Worm (Caenorhabditis elegans) whole organism, L1 larva: ENCODE data around the gene lgc-15.

Experiments
- C16A3.4 ChIP-seq: fragments of 150-350 bp; optimal IDR thresholded peaks from 2 replicates; lab custom pipeline; 2014; ENCODE audit warnings: missing biosample characterization, missing genetic modification characterization
- C34B4.2 ChIP-seq: sonication (generic microtip); optimal IDR thresholded peaks from 2 replicates; lab custom pipeline; 2017; ENCODE audit warnings: mild to moderate bottlenecking, missing genetic modification characterization, missing compliant biosample characterization
- aha-1 ChIP-seq: fragments of 150-350 bp; optimal IDR thresholded peaks from 2 replicates; lab custom pipeline; 2014; ENCODE audit warnings: missing biosample characterization, missing genetic modification characterization
- blmp-1 ChIP-seq: fragments of 150-350 bp; optimal IDR thresholded peaks from 2 replicates; lab custom pipeline; 2014; ENCODE audit warnings: missing biosample characterization, missing genetic modification characterization
- ceh-63 ChIP-seq: fragments of 200-800 bp; sonication (Bioruptor generic); optimal IDR thresholded peaks from 2 replicates; lab custom pipeline; 2018; ENCODE audit warnings: mild to moderate bottlenecking, missing genetic modification characterization, missing compliant biosample characterization
- dsc-1 ChIP-seq: sonication (generic microtip); optimal IDR thresholded peaks from 2 replicates; lab custom pipeline; 2016; ENCODE audit warnings: mild to moderate bottlenecking, missing genetic modification characterization, missing compliant biosample characterization
- efl-1 ChIP-seq, 4 experiments: fragments of 150-350 bp; optimal IDR thresholded peaks in 3 of 4; peaks in 1 of 4; 1 replicate in 1 of 4; 2 replicates in 3 of 4; lab custom pipeline; 2014; ENCODE audit warnings: missing biosample characterization in 2 of 4, missing genetic modification characterization in 2 of 4, missing genetic modification reagents in 2 of 4
- elt-2 ChIP-seq: sonication (generic microtip); optimal IDR thresholded peaks from 2 replicates; lab custom pipeline; 2016; ENCODE audit warnings: missing genetic modification characterization, mild to moderate bottlenecking, inconsistent platforms, missing compliant biosample characterization, missing genetic modification reagents
- elt-3 ChIP-seq, 6 experiments: fragments of 150-350 bp in 1 of 6; sonication (generic microtip); optimal IDR thresholded peaks; 2 replicates each; lab custom pipeline; 2017 to 2018; ENCODE audit warnings: missing biosample characterization in 6 of 6, missing genetic modification characterization in 6 of 6, inconsistent platforms in 1 of 6
- fkh-8 ChIP-seq: sonication (generic microtip); optimal IDR thresholded peaks from 2 replicates; lab custom pipeline; 2016; ENCODE audit warnings: mild to moderate bottlenecking, missing genetic modification characterization, missing compliant biosample characterization
- lin-14 ChIP-seq: fragments of 200-800 bp; sonication (Bioruptor generic); optimal IDR thresholded peaks from 2 replicates; lab custom pipeline; 2018; ENCODE audit warnings: mild to moderate bottlenecking, missing genetic modification characterization, moderate library complexity, missing compliant biosample characterization
- lin-15B ChIP-seq: fragments of 150-350 bp; sonication (generic microtip); optimal IDR thresholded peaks from 3 replicates; lab custom pipeline; 2014; ENCODE audit warnings: missing biosample characterization, missing genetic modification characterization
- lin-35 ChIP-seq, 2 experiments: fragments of 150-350 bp; optimal IDR thresholded peaks; 2 replicates each; lab custom pipeline; 2014; ENCODE audit warnings: missing biosample characterization in 2 of 2, missing genetic modification characterization in 2 of 2, missing genetic modification reagents in 2 of 2
- mab-9 ChIP-seq: fragments of 200-800 bp; sonication (Bioruptor generic); IDR thresholded peaks from 2 replicates; pipeline ENCODE4 v1.3.6; 2022; ENCODE audit warnings: missing genetic modification reagents, missing genetic modification characterization, missing compliant biosample characterization
- mdl-1 ChIP-seq, 2 experiments: fragments of 150-350 bp; optimal IDR thresholded peaks; 2 replicates each; lab custom pipeline; 2014 to 2017; ENCODE audit warnings: missing biosample characterization in 2 of 2, missing genetic modification characterization in 2 of 2, inconsistent platforms in 1 of 2
- mef-2 ChIP-seq: fragments of 150-350 bp; optimal IDR thresholded peaks from 2 replicates; lab custom pipeline; 2014; ENCODE audit warnings: missing biosample characterization, missing genetic modification characterization
- mep-1 ChIP-seq: fragments of 150-350 bp; optimal IDR thresholded peaks from 2 replicates; lab custom pipeline; 2014; ENCODE audit warnings: missing biosample characterization, missing genetic modification characterization
- nhr-12 ChIP-seq: sonication (generic microtip); optimal IDR thresholded peaks from 2 replicates; lab custom pipeline; 2017; ENCODE audit warnings: missing biosample characterization, missing genetic modification characterization
- nhr-47 ChIP-seq: sonication (generic microtip); optimal IDR thresholded peaks from 2 replicates; lab custom pipeline; 2016; ENCODE audit warnings: mild to moderate bottlenecking, missing genetic modification characterization, moderate library complexity, missing compliant biosample characterization
- nhr-71 ChIP-seq: sonication (generic microtip); optimal IDR thresholded peaks from 2 replicates; lab custom pipeline; 2016; ENCODE audit warnings: mild to moderate bottlenecking, missing genetic modification characterization, moderate library complexity, missing compliant biosample characterization
- nhr-76 ChIP-seq: sonication (generic microtip); optimal IDR thresholded peaks from 2 replicates; lab custom pipeline; 2017; ENCODE audit warnings: missing biosample characterization, missing genetic modification characterization
- pqm-1 ChIP-seq: sonication (generic microtip); optimal IDR thresholded peaks from 3 replicates; lab custom pipeline; 2017; ENCODE audit warnings: missing biosample characterization, missing genetic modification characterization
- rnt-1 ChIP-seq: sonication (generic microtip); optimal IDR thresholded peaks from 2 replicates; lab custom pipeline; 2016; ENCODE audit warnings: mild to moderate bottlenecking, missing genetic modification characterization, moderate library complexity, missing compliant biosample characterization
- sox-4 ChIP-seq: sonication (generic microtip); optimal IDR thresholded peaks from 2 replicates; lab custom pipeline; 2016; ENCODE audit warnings: missing genetic modification characterization, missing compliant biosample characterization
- sup-37 ChIP-seq: fragments of 200-800 bp; sonication (Bioruptor generic); optimal IDR thresholded peaks from 2 replicates; lab custom pipeline; 2018; ENCODE audit warnings: mild to moderate bottlenecking, missing genetic modification characterization, missing compliant biosample characterization
- tlp-1 ChIP-seq: fragments of 150-350 bp; optimal IDR thresholded peaks from 2 replicates; lab custom pipeline; 2014; ENCODE audit warnings: missing biosample characterization, missing genetic modification characterization
- xbp-1 ChIP-seq: sonication (generic microtip); optimal IDR thresholded peaks from 2 replicates; lab custom pipeline; 2016; ENCODE audit warnings: missing genetic modification characterization, missing compliant biosample characterization
- ztf-11 ChIP-seq, 2 experiments: sonication (generic microtip); optimal IDR thresholded peaks; 2 replicates each; lab custom pipeline; 2016 to 2017; ENCODE audit warnings: missing genetic modification characterization in 2 of 2, missing biosample characterization in 1 of 2, missing compliant biosample characterization in 1 of 2

lgc-15 gene

ce11 chrX:12143693-12144092 lies 29.6 kb downstream of the lgc-15 start, which contains the start of gene M153.5:
TSS of gene M153.5 (plus strand) at chrX:12143993.
- no peak for TF ChIP-seq nhr-12 (tag; lab: Kevin White, UChicago)
- no peak for TF ChIP-seq sup-37 (GFP tag; lab: Kevin White, UChicago)
- TF ChIP-seq C34B4.2 = no peak
- no peak for TF ChIP-seq rnt-1
- no peak for TF ChIP-seq ztf-11 (tag; optimal IDR thresholded peaks at IDR 0.05; lab: Kevin White, UChicago)
- no peak for TF ChIP-seq sox-4
- no peak for TF ChIP-seq efl-1 (optimal IDR thresholded peaks at IDR 0.05; lab: Kevin White, UChicago)
- TF ChIP-seq efl-1 (GFP tag; optimal IDR thresholded peaks at IDR 0.05 in 1 of 2; lab: Kevin White, UChicago) = no peak
- TF ChIP-seq lin-15B (tag; lab: Kevin White, UChicago) = no peak
- no peak for TF ChIP-seq elt-3 (tag; optimal IDR thresholded peaks at IDR 0.05; lab: Kevin White, UChicago)
- TF ChIP-seq mep-1 (tag; lab: Kevin White, UChicago) = no peak
- TF ChIP-seq mef-2 (tag; lab: Kevin White, UChicago) = no peak
- no peak for TF ChIP-seq xbp-1 (tag; lab: Kevin White, UChicago)

- TF ChIP-seq sox-4 = no peak
- TF ChIP-seq blmp-1 = peak; percentile 8
- TF ChIP-seq, all 84 proteins: peak for 1
These were observed 31.8 kb downstream of the lgc-15 start for ce11 chrX:12145919-12146318.

ce11 chrX:12146453-12147085 lies 32.4 kb downstream of the lgc-15 start, which contains the start of gene pycr-1:
TSS of gene pycr-1 (plus strand) at chrX:12146832.
- TF ChIP-seq lin-35 (GFP tag; optimal IDR thresholded peaks at IDR 0.05; lab: Kevin White, UChicago) (peak in 1 of 2 experiments; percentile 6), mab-9 (GFP tag; lab: Robert Waterston, UW) (no peak), efl-1 (optimal IDR thresholded peaks at IDR 0.05; lab: Kevin White, UChicago) (no peak), efl-1 (GFP tag; optimal IDR thresholded peaks at IDR 0.05 in 1 of 2; lab: Kevin White, UChicago) (peak in 1 of 2 experiments; percentile 73), nhr-12 (tag; lab: Kevin White, UChicago) (no peak), elt-3 (tag; optimal IDR thresholded peaks at IDR 0.05; lab: Kevin White, UChicago) (peak in 1 of 6 experiments; percentile 43), xbp-1 (tag; lab: Kevin White, UChicago) (no peak), elt-2 (tag; lab: Kevin White, UChicago) (peak; percentile 60), mdl-1 (tag; optimal IDR thresholded peaks at IDR 0.05; lab: Kevin White, UChicago) (no peak)

- TF ChIP-seq nhr-71 (peak; percentile 29), aha-1 (tag; lab: Kevin White, UChicago) (no peak), lin-14 (GFP tag; lab: Kevin White, UChicago) (peak; percentile 52), nhr-47 (peak; percentile 32), ceh-63 (GFP tag; lab: Kevin White, UChicago) (no peak), tlp-1 (tag; lab: Kevin White, UChicago) (no peak), fkh-8 (tag; lab: Kevin White, UChicago) (peak; percentile 91), pqm-1 (tag; lab: Kevin White, UChicago) (no peak), xbp-1 (tag; lab: Kevin White, UChicago) (no peak), dsc-1 (tag; lab: Kevin White, UChicago) (peak; percentile 8), nhr-76 (tag; lab: Kevin White, UChicago) (no peak)
- TF ChIP-seq, all 84 proteins: peak for 5
These were observed 35.6 kb downstream of the lgc-15 start, which contains the start of gene znf-474 for ce11 chrX:12149638-12150137. TSS of gene znf-474 (plus strand) at chrX:12149924.

ce11 chrX:12154055-12154898 lies 40.2 kb downstream of the lgc-15 start, which contains the start of gene mfsd-11:
TSS of gene mfsd-11 (minus strand) at chrX:12154105.
- TF ChIP-seq elt-2 (tag; lab: Kevin White, UChicago) (peak; percentile 26), C16A3.4 (no peak)
